Worm (Caenorhabditis elegans) whole organism, L3 larva: ENCODE results near the gene glr-6.
"Not testable (repeated sequence)": the region's sequence is repeated elsewhere in the genome, so short reads cannot be mapped to it uniquely, and the experiment has no call there.

Experiments
- ceh-9 ChIP-seq: sonication (generic microtip); optimal IDR thresholded peaks from 2 replicates; lab custom pipeline; 2018; ENCODE audit warnings: missing biosample characterization, missing genetic modification characterization
- daf-12 ChIP-seq: fragments of 150-350 bp; optimal IDR thresholded peaks from 2 replicates; lab custom pipeline; 2014; ENCODE audit warnings: missing biosample characterization, missing genetic modification reagents, missing genetic modification characterization
- fkh-2 ChIP-seq: fragments of 150-350 bp; optimal IDR thresholded peaks from 2 replicates; lab custom pipeline; 2014; ENCODE audit warnings: missing biosample characterization, missing genetic modification reagents, missing genetic modification characterization
- fos-1 ChIP-seq: fragments of 150-350 bp; optimal IDR thresholded peaks from 2 replicates; lab custom pipeline; 2014; ENCODE audit warnings: missing biosample characterization, missing genetic modification characterization
- pqm-1 ChIP-seq: fragments of 150-350 bp; optimal IDR thresholded peaks from 2 replicates; lab custom pipeline; 2017; ENCODE audit warnings: missing biosample characterization, missing genetic modification characterization, inconsistent platforms
- skn-1 ChIP-seq: fragments of 150-350 bp; optimal IDR thresholded peaks from 2 replicates; lab custom pipeline; 2014; ENCODE audit warnings: missing biosample characterization, missing genetic modification characterization
- ztf-4 ChIP-seq: fragments of 150-350 bp; optimal IDR thresholded peaks from 2 replicates; lab custom pipeline; 2014; ENCODE audit warnings: missing biosample characterization, missing genetic modification characterization

DNA sequence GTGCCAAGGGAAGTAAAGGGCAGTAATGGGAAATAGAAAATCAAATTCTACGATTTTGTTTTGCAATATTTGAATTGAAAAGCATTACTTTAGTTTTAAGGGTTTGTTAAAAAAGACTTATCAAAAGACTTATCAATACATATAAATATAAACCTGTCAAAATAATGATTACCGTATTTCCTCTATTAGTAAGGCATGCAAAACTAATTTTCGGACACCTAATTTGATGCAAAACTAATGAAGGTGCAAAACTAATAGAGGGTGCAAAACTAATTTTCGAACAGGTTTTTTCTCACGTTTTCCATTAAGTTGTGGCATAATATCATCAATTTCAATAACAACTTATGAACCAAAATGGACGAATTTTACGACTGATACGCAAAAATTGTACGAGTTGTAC is 41.3 kb upstream of the glr-6 start, which contains the start of gene F41C6.6:
- not testable (repeated sequence) for TF ChIP-seq ztf-4; fos-1; daf-12 (tag; lab: Kevin White, UChicago); pqm-1; skn-1; fkh-2 (tag; lab: Kevin White, UChicago); ceh-9 (tag; lab: Kevin White, UChicago)
